Worm (Caenorhabditis elegans) whole organism, early embryonic: Measurements from ENCODE around the gene tbc-12.

Source experiments
- B0310.2 ChIP-seq: sonication (generic microtip); optimal IDR thresholded peaks from 2 replicates; lab custom pipeline; 2016; ENCODE audit warnings: mild to moderate bottlenecking, missing genetic modification characterization, missing compliant biosample characterization
- F13C5.2 ChIP-seq: sonication (generic microtip); optimal IDR thresholded peaks from 2 replicates; lab custom pipeline; 2017; ENCODE audit warnings: mild to moderate bottlenecking, missing genetic modification characterization, inconsistent platforms, missing compliant biosample characterization
- aly-1 ChIP-seq: sonication (generic microtip); optimal IDR thresholded peaks from 2 replicates; lab custom pipeline; 2016; ENCODE audit warnings: missing genetic modification characterization, missing compliant biosample characterization
- ama-1 ChIP-seq: fragments of 150-350 bp; optimal IDR thresholded peaks from 2 replicates; lab custom pipeline; 2014
- ceh-13 ChIP-seq: fragments of 200-800 bp; sonication (Bioruptor generic); optimal IDR thresholded peaks from 2 replicates; lab custom pipeline; 2018; ENCODE audit warnings: mild to moderate bottlenecking, missing genetic modification characterization, missing compliant biosample characterization
- ceh-36 ChIP-seq: sonication (generic microtip); optimal IDR thresholded peaks from 2 replicates; lab custom pipeline; 2016; ENCODE audit warnings: missing genetic modification characterization, inconsistent platforms, missing compliant biosample characterization
- ets-7 ChIP-seq: sonication (generic microtip); optimal IDR thresholded peaks from 2 replicates; lab custom pipeline; 2016; ENCODE audit warnings: missing genotype, missing genetic modification characterization, missing compliant biosample characterization
- flt-1 ChIP-seq: fragments of 200-800 bp; sonication (Bioruptor generic); IDR thresholded peaks from 2 replicates; pipeline ENCODE4 v1.3.6; 2022; ENCODE audit warnings: missing genetic modification characterization, missing compliant biosample characterization
- hmbx-1 ChIP-seq: sonication (generic microtip); optimal IDR thresholded peaks from 2 replicates; lab custom pipeline; 2016; ENCODE audit warnings: mild to moderate bottlenecking, missing genetic modification characterization, missing compliant biosample characterization
- hmg-4 ChIP-seq: fragments of 200-800 bp; sonication (Bioruptor generic); optimal IDR thresholded peaks from 2 replicates; lab custom pipeline; 2018; ENCODE audit warnings: mild to moderate bottlenecking, missing genetic modification characterization, missing compliant biosample characterization
- hnd-1 ChIP-seq: sonication (generic microtip); optimal IDR thresholded peaks from 2 replicates; lab custom pipeline; 2016; ENCODE audit warnings: missing genetic modification characterization, missing compliant biosample characterization
- pes-1 ChIP-seq: fragments of 200-800 bp; sonication (Bioruptor generic); IDR thresholded peaks from 2 replicates; pipeline ENCODE4 v1.3.6; 2022; ENCODE audit warnings: missing genetic modification reagents, missing genetic modification characterization, missing compliant biosample characterization
- scrt-1 ChIP-seq: fragments of 200-800 bp; sonication (Bioruptor generic); IDR thresholded peaks from 2 replicates; pipeline ENCODE4 v1.3.6; 2022; ENCODE audit warnings: missing genetic modification characterization, missing compliant biosample characterization
- sea-1 ChIP-seq: fragments of 200-800 bp; sonication (Bioruptor generic); conservative IDR thresholded peaks from 2 replicates; pipeline ENCODE4 v1.3.6; 2022; ENCODE audit warnings: missing genetic modification characterization, missing compliant biosample characterization
- tbx-11 ChIP-seq: fragments of 200-800 bp; sonication (Bioruptor generic); IDR thresholded peaks from 2 replicates; pipeline ENCODE4 v1.3.6; 2022; ENCODE audit warnings: missing genetic modification characterization, missing compliant biosample characterization
- tbx-37 ChIP-seq: fragments of 200-800 bp; sonication (Bioruptor generic); conservative IDR thresholded peaks from 2 replicates; pipeline ENCODE4 v1.3.6; 2022; ENCODE audit warnings: missing genetic modification reagents, missing genetic modification characterization, missing compliant biosample characterization
- tra-4 ChIP-seq: sonication (generic microtip); optimal IDR thresholded peaks from 2 replicates; lab custom pipeline; 2017; ENCODE audit warnings: missing genetic modification characterization, missing compliant biosample characterization

tbc-12 gene

ce11 chrX:2536246-2536772, 4.1 kb upstream of the tbc-12 start:
- TF ChIP-seq hmg-4 (GFP tag; lab: Kevin White, UChicago) (peak; percentile 83), ceh-36 (no peak), F13C5.2 (peak; percentile 64), aly-1 (peak; percentile 51), ets-7 (tag; lab: Kevin White, UChicago) (peak; percentile 46), B0310.2 (peak; percentile 25), scrt-1 (GFP tag; lab: Robert Waterston, UW) (no peak)

ce11 chrX:2531276-2531675, 981 bp downstream of the tbc-12 start:
- TF ChIP-seq ceh-13 (GFP tag; lab: Kevin White, UChicago) (no peak), flt-1 (GFP tag; lab: Robert Waterston, UW) (no peak), tbx-37 (no peak), hmbx-1 (tag; lab: Kevin White, UChicago) (no peak), ets-7 (tag; lab: Kevin White, UChicago) (no peak), ceh-36 (no peak), scrt-1 (GFP tag; lab: Robert Waterston, UW) (no peak), sea-1 (GFP tag; lab: Robert Waterston, UW) (no peak), tra-4 (tag; lab: Kevin White, UChicago) (no peak)

ce11 chrX:2527877-2528276, 4.4 kb downstream of the tbc-12 start:
- TF ChIP-seq ama-1 (no peak), tra-4 (tag; lab: Kevin White, UChicago) (no peak), scrt-1 (GFP tag; lab: Robert Waterston, UW) (no peak), pes-1 (GFP tag; lab: Robert Waterston, UW) (peak; percentile 59), flt-1 (GFP tag; lab: Robert Waterston, UW) (0 out of 2 replicates have a peak, but pooled peaks have one; percentile 29)

ce11 chrX:2527194-2527593, 5.1 kb downstream of the tbc-12 start:
- no peak for TF ChIP-seq tbx-37
- TF ChIP-seq B0310.2 = no peak
- TF ChIP-seq hmg-4 (GFP tag; lab: Kevin White, UChicago) = no peak
- no peak for TF ChIP-seq aly-1
- TF ChIP-seq pes-1 (GFP tag; lab: Robert Waterston, UW) = no peak
- TF ChIP-seq flt-1 (GFP tag; lab: Robert Waterston, UW) = no peak
- no peak for TF ChIP-seq tra-4 (tag; lab: Kevin White, UChicago)

ce11 chrX:2526078-2526477, 6.2 kb downstream of the tbc-12 start:
- no peak for TF ChIP-seq aly-1
- TF ChIP-seq F13C5.2 = no peak
- no peak for TF ChIP-seq scrt-1 (GFP tag; lab: Robert Waterston, UW)
- TF ChIP-seq B0310.2 = no peak
- TF ChIP-seq ets-7 (tag; lab: Kevin White, UChicago) = no peak

- TF ChIP-seq ceh-36 (no peak), tbx-37 (no peak), tra-4 (tag; lab: Kevin White, UChicago) (no peak), sea-1 (GFP tag; lab: Robert Waterston, UW) (no peak), hmbx-1 (tag; lab: Kevin White, UChicago) (no peak), tbx-11 (no peak), ets-7 (tag; lab: Kevin White, UChicago) (no peak), aly-1 (no peak), hnd-1 (tag; lab: Kevin White, UChicago) (no peak)
Observed at ce11 chrX:2522658-2523057, 9.6 kb downstream of the tbc-12 start.

- TF ChIP-seq hmg-4 (GFP tag; lab: Kevin White, UChicago) (peak; percentile 32), B0310.2 (no peak), hnd-1 (tag; lab: Kevin White, UChicago) (no peak), hmbx-1 (tag; lab: Kevin White, UChicago) (no peak)
Observed at ce11 chrX:2520461-2520860, 11.8 kb downstream of the tbc-12 start.

ce11 chrX:2516949-2517696, 15.1 kb downstream of the tbc-12 start:
- no peak for TF ChIP-seq tbx-37
- no peak for TF ChIP-seq ets-7 (tag; lab: Kevin White, UChicago)
- no peak for TF ChIP-seq hnd-1 (tag; lab: Kevin White, UChicago)
- TF ChIP-seq sea-1 (GFP tag; lab: Robert Waterston, UW) = no peak
- no peak for TF ChIP-seq aly-1
- TF ChIP-seq pes-1 (GFP tag; lab: Robert Waterston, UW) = no peak

- TF ChIP-seq B0310.2 (no peak), sea-1 (GFP tag; lab: Robert Waterston, UW) (no peak), hnd-1 (tag; lab: Kevin White, UChicago) (no peak), tbx-37 (no peak), scrt-1 (GFP tag; lab: Robert Waterston, UW) (no peak), aly-1 (no peak), pes-1 (GFP tag; lab: Robert Waterston, UW) (no peak), tra-4 (tag; lab: Kevin White, UChicago) (no peak), ceh-13 (GFP tag; lab: Kevin White, UChicago) (no peak), tbx-11 (no peak), ama-1 (no peak), F13C5.2 (no peak)
Observed at ce11 chrX:2515224-2515623, 17.0 kb downstream of the tbc-12 start, which contains the start of gene syg-1. syg-1 (minus strand) TSS chrX:2515324.
